Worm (Caenorhabditis elegans): ENCODE data around the gene snap-29.

Gene snap-29

ce11 chrIII:8801864-8802818, 26.1 kb downstream of the snap-29 start (continued):
- peak; percentile 82 for TF ChIP-seq mxl-2 (GFP tag; conservative IDR thresholded peaks at IDR 0.05)
- TF ChIP-seq ztf-7 (tag; optimal IDR thresholded peaks at IDR 0.05) = peak; percentile 59
- peak; percentile 57 for TF ChIP-seq duxl-1 (tag; optimal IDR thresholded peaks at IDR 0.05; ENCODE audit: poor library complexity)
- peak; percentile 77; the same call in 1 of the 2 replicates for TF ChIP-seq set-16 (GFP tag; IDR thresholded peaks at IDR 0.05)
- TF ChIP-seq daf-8 (GFP tag; IDR thresholded peaks at IDR 0.05) = no peak
- no peak for TF ChIP-seq nhr-76 (tag; optimal IDR thresholded peaks at IDR 0.05)
- TF ChIP-seq attf-4 (tag; optimal IDR thresholded peaks at IDR 0.05) = peak; percentile 81
- TF ChIP-seq Y75B8A.6 (GFP tag; IDR thresholded peaks at IDR 0.05) = peak; percentile 17; the same call in 1 of the 2 replicates
- peak; percentile 96 for TF ChIP-seq nhr-10 (tag; optimal IDR thresholded peaks at IDR 0.05)
- peak; percentile 75; the same call in 1 of the 2 replicates for TF ChIP-seq lin-1 (GFP tag; IDR thresholded peaks at IDR 0.05)
- peak; percentile 47; the same call in 1 of the 2 replicates for TF ChIP-seq nhr-41 (GFP tag; IDR thresholded peaks at IDR 0.05)
- TF ChIP-seq zag-1 (tag; optimal IDR thresholded peaks at IDR 0.05) = peak; percentile 64
- peak; percentile 94 for TF ChIP-seq jun-1 (tag; optimal IDR thresholded peaks at IDR 0.05)
- TF ChIP-seq ceh-20 (GFP tag; IDR thresholded peaks at IDR 0.05) = peak; percentile 73
- no peak; the same call in 1 of the 2 replicates for TF ChIP-seq madf-9 (GFP tag; conservative IDR thresholded peaks at IDR 0.05)
- TF ChIP-seq aha-1 (tag) = peak; percentile 100
- TF ChIP-seq tra-1 (GFP tag; IDR thresholded peaks at IDR 0.05) = peak; percentile 70
- no peak for TF ChIP-seq dmd-9 (GFP tag; IDR thresholded peaks at IDR 0.05)
- TF ChIP-seq F44E2.7 (GFP tag; IDR thresholded peaks at IDR 0.05) = no peak
- peak; percentile 91 for TF ChIP-seq nhr-77 (tag; optimal IDR thresholded peaks at IDR 0.05)
- no peak for TF ChIP-seq Y48G9A.11 (GFP tag; IDR thresholded peaks at IDR 0.05)
- TF ChIP-seq dve-1 (tag; optimal IDR thresholded peaks at IDR 0.05; ENCODE audit: insufficient read depth) = peak; percentile 98
- peak; percentile 69 for TF ChIP-seq F10B5.3 (tag; optimal IDR thresholded peaks at IDR 0.05)
- TF ChIP-seq lin-29 (GFP tag; IDR thresholded peaks at IDR 0.05) = peak; percentile 44; the same call in 1 of the 2 replicates
- TF ChIP-seq mes-2 (tag; optimal IDR thresholded peaks at IDR 0.05; ENCODE audit: poor library complexity, severe bottlenecking) = peak; percentile 80
- no peak for TF ChIP-seq skn-1 (tag; optimal IDR thresholded peaks at IDR 0.05)

DNA sequence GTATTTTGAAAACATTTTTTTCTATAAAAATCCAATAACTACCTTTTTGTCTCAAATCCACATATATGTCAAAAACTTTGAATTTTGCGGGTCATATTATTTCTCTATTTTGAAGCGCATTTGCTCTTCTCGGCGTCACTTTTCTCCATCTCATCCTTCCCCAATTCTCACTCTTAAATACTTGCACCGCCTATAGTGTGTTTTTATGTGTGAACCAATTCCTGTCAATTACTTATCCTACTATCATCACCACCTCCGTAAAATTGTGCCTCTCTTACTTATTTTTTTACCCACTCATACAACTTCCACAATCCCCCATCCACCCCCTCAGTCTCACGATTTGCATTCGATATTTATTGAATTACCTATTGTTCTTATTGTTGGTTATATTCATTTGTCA, 29.8 kb downstream of the snap-29 start:
- TF ChIP-seq aly-2 (tag; optimal IDR thresholded peaks at IDR 0.05) (peak; percentile 33), daf-19 (GFP tag; conservative IDR thresholded peaks at IDR 0.05) (no peak), mdl-1 (tag; optimal IDR thresholded peaks at IDR 0.05) (no peak), snpc-4 (tag; optimal IDR thresholded peaks at IDR 0.05) (no peak), aha-1 (tag) (peak; percentile 54), mxl-2 (GFP tag; conservative IDR thresholded peaks at IDR 0.05) (no peak), ceh-32 (tag; optimal IDR thresholded peaks at IDR 0.05; ENCODE audit: poor library complexity) (no peak), lim-7 (GFP tag; IDR thresholded peaks at IDR 0.05) (0 out of 2 replicates have a peak, but pooled peaks have one; percentile 47), hmg-1.1 (GFP tag; IDR thresholded peaks at IDR 0.05) (no peak), F37D6.2 (tag; optimal IDR thresholded peaks at IDR 0.05) (no peak), egl-27 (tag; optimal IDR thresholded peaks at IDR 0.05) (no peak), ceh-28 (tag; optimal IDR thresholded peaks at IDR 0.05) (no peak), php-3 (GFP tag; IDR thresholded peaks at IDR 0.05) (no peak), mes-2 (tag; optimal IDR thresholded peaks at IDR 0.05; ENCODE audit: poor library complexity, severe bottlenecking) (no peak), madf-5 (GFP tag; IDR thresholded peaks at IDR 0.05) (0 out of 4 replicates have a peak, but pooled peaks of 1 of the 2 experiments have one; percentile 20)
